Fruit fly (Drosophila melanogaster) whole organism, embryonic: ENCODE measurements around the gene Cpr62Bc.

ENCODE experiments used
- Ada2b ChIP-seq: fragments of 200-800 bp; sonication (Bioruptor generic); IDR thresholded peaks from 2 replicates; pipeline ENCODE4 v1.3.6; 2022; ENCODE audit warnings: missing biosample characterization, missing genetic modification characterization
- CG10147 ChIP-seq: fragments of 200-800 bp; sonication (Bioruptor generic); optimal IDR thresholded peaks from 2 replicates; lab custom pipeline; 2019; ENCODE audit warnings: missing biosample characterization, mild to moderate bottlenecking, missing genetic modification characterization, moderate library complexity
- CG10979 ChIP-seq: fragments of 200-800 bp; sonication (Bioruptor generic); optimal IDR thresholded peaks from 2 replicates; lab custom pipeline; 2018; ENCODE audit warnings: missing biosample characterization, mild to moderate bottlenecking, missing genetic modification characterization, moderate library complexity
- CG11560 ChIP-seq: fragments of 200-800 bp; sonication (Bioruptor generic); IDR thresholded peaks from 3 replicates; pipeline ENCODE4 v1.3.6; 2022; ENCODE audit warnings: missing biosample characterization, missing genetic modification characterization
- CG12104 ChIP-seq: fragments of 200-800 bp; sonication (Bioruptor generic); optimal IDR thresholded peaks from 3 replicates; lab custom pipeline; 2016; ENCODE audit warnings: missing biosample characterization, missing genetic modification characterization
- CG12659 ChIP-seq: fragments of 200-800 bp; sonication (Bioruptor generic); optimal IDR thresholded peaks from 3 replicates; lab custom pipeline; 2017; ENCODE audit warnings: mild to moderate bottlenecking, missing biosample characterization, missing genetic modification reagents, missing genetic modification characterization
- CG14710 ChIP-seq: fragments of 200-800 bp; sonication (Bioruptor generic); optimal IDR thresholded peaks from 3 replicates; lab custom pipeline; 2019; ENCODE audit warnings: missing biosample characterization, mild to moderate bottlenecking, missing genetic modification characterization, moderate library complexity
- CG18476 ChIP-seq: fragments of 200-800 bp; sonication (Bioruptor generic); optimal IDR thresholded peaks from 2 replicates; lab custom pipeline; 2016; ENCODE audit warnings: missing biosample characterization, mild to moderate bottlenecking, missing genetic modification characterization
- CG2129 ChIP-seq: fragments of 200-800 bp; sonication (Bioruptor generic); IDR thresholded peaks from 2 replicates; pipeline ENCODE4 v1.3.6; 2022; ENCODE audit warnings: missing biosample characterization, missing genetic modification characterization; ENCODE audit not compliant: partially characterized antibody
- CG2199 ChIP-seq: fragments of 200-800 bp; sonication (Bioruptor generic); IDR thresholded peaks from 3 replicates; pipeline ENCODE4 v1.3.6; 2022; ENCODE audit warnings: missing biosample characterization, missing genetic modification characterization
- CG31365 ChIP-seq: fragments of 200-800 bp; sonication (Bioruptor generic); optimal IDR thresholded peaks from 2 replicates; lab custom pipeline; 2018; ENCODE audit warnings: missing biosample characterization, mild to moderate bottlenecking, missing genetic modification characterization
- CG3163 ChIP-seq: fragments of 200-800 bp; sonication (Bioruptor generic); optimal IDR thresholded peaks from 3 replicates; lab custom pipeline; 2016; ENCODE audit warnings: missing biosample characterization, missing genetic modification characterization
- CG33557 ChIP-seq: fragments of 200-800 bp; sonication (Bioruptor generic); optimal IDR thresholded peaks from 2 replicates; lab custom pipeline; 2019; ENCODE audit warnings: missing biosample characterization, mild to moderate bottlenecking, missing genetic modification characterization, moderate library complexity
- CG3847 ChIP-seq: fragments of 200-800 bp; sonication (Bioruptor generic); IDR thresholded peaks from 2 replicates; pipeline ENCODE4 v1.3.6; 2022; ENCODE audit warnings: missing biosample characterization, missing genetic modification characterization
- CG4617 ChIP-seq: fragments of 200-800 bp; sonication (Bioruptor generic); optimal IDR thresholded peaks from 3 replicates; lab custom pipeline; 2016; ENCODE audit warnings: missing biosample characterization, missing genetic modification characterization, borderline replicate concordance
- CG4707 ChIP-seq: fragments of 200-800 bp; sonication (Bioruptor generic); optimal IDR thresholded peaks from 2 replicates; lab custom pipeline; 2018; ENCODE audit warnings: missing biosample characterization, mild to moderate bottlenecking, missing genetic modification characterization, moderate library complexity
- CG4854 ChIP-seq: fragments of 200-800 bp; sonication (Bioruptor generic); optimal IDR thresholded peaks from 2 replicates; lab custom pipeline; 2016; ENCODE audit warnings: missing biosample characterization, missing genetic modification characterization, inconsistent platforms
- CG6272 ChIP-seq: fragments of 200-800 bp; sonication (Bioruptor generic); IDR thresholded peaks from 2 replicates; pipeline ENCODE4 v1.3.6; 2022; ENCODE audit warnings: missing biosample characterization, missing genetic modification characterization
- CG8089 ChIP-seq: fragments of 200-800 bp; sonication (Bioruptor generic); optimal IDR thresholded peaks from 3 replicates; lab custom pipeline; 2016; ENCODE audit warnings: missing biosample characterization, missing genetic modification characterization
- CG8388 ChIP-seq: fragments of 200-800 bp; sonication (Bioruptor generic); optimal IDR thresholded peaks from 2 replicates; lab custom pipeline; 2019; ENCODE audit warnings: missing biosample characterization, mild to moderate bottlenecking, missing genetic modification characterization, moderate library complexity
- Camta ChIP-seq: fragments of 200-800 bp; sonication (Bioruptor generic); optimal IDR thresholded peaks from 2 replicates; lab custom pipeline; 2016; ENCODE audit warnings: missing biosample characterization, missing genetic modification characterization
- CoRest ChIP-seq: fragments of 200-800 bp; sonication (Bioruptor generic); optimal IDR thresholded peaks from 3 replicates; lab custom pipeline; 2018; ENCODE audit warnings: missing biosample characterization, mild to moderate bottlenecking, missing genetic modification characterization, moderate library complexity
- Deaf1 ChIP-seq: fragments of 200-800 bp; optimal IDR thresholded peaks from 3 replicates; lab custom pipeline; 2019; ENCODE audit warnings: missing biosample characterization, mild to moderate bottlenecking, missing genetic modification characterization, moderate library complexity
- Dek ChIP-seq: fragments of 200-800 bp; sonication (Bioruptor generic); optimal IDR thresholded peaks from 3 replicates; lab custom pipeline; 2019; ENCODE audit warnings: missing biosample characterization, mild to moderate bottlenecking, missing genetic modification characterization, moderate library complexity
- Drgx ChIP-seq: fragments of 200-800 bp; sonication (Bioruptor generic); IDR thresholded peaks from 2 replicates; pipeline ENCODE4 v1.3.6; 2022; ENCODE audit warnings: missing biosample characterization, missing genetic modification characterization
- Eip74EF ChIP-seq, 2 experiments: fragments of 200-800 bp in 1 of 2; fragments of >200 bp in 1 of 2; sonication (Bioruptor generic) in 1 of 2; optimal IDR thresholded peaks; 2 replicates each; lab custom pipeline; 2017 to 2019; ENCODE audit warnings: missing biosample characterization in 2 of 2, missing genetic modification characterization in 2 of 2, mild to moderate bottlenecking in 1 of 2, moderate library complexity in 1 of 2
- Ets97D ChIP-seq: fragments of 200-800 bp; sonication (Bioruptor generic); optimal IDR thresholded peaks from 3 replicates; lab custom pipeline; 2016; ENCODE audit warnings: missing biosample characterization, missing genetic modification characterization
- Gsc ChIP-seq: fragments of 200-800 bp; sonication (Bioruptor generic); IDR thresholded peaks from 2 replicates; pipeline ENCODE4 v1.3.6; 2022; ENCODE audit warnings: missing biosample characterization, missing genetic modification characterization
- MBD-R2 ChIP-seq: fragments of 200-800 bp; sonication (Bioruptor generic); IDR thresholded peaks from 2 replicates; pipeline ENCODE4 v1.3.6; 2022; ENCODE audit warnings: missing biosample characterization, missing genetic modification characterization
- Myb ChIP-seq: fragments of 200-800 bp; sonication (Bioruptor generic); optimal IDR thresholded peaks from 2 replicates; lab custom pipeline; 2016; ENCODE audit warnings: missing biosample characterization, missing genetic modification characterization
- Spps ChIP-seq: fragments of 200-800 bp; sonication (Bioruptor generic); optimal IDR thresholded peaks from 2 replicates; lab custom pipeline; 2018; ENCODE audit warnings: missing biosample characterization, mild to moderate bottlenecking, missing genetic modification characterization
- Xbp1 ChIP-seq: fragments of 200-800 bp; sonication (Bioruptor generic); optimal IDR thresholded peaks from 3 replicates; lab custom pipeline; 2016; ENCODE audit warnings: missing biosample characterization, mild to moderate bottlenecking, missing genetic modification characterization
- amos ChIP-seq: fragments of 200-800 bp; sonication (Bioruptor generic); IDR thresholded peaks from 2 replicates; pipeline ENCODE4 v1.3.6; 2022; ENCODE audit warnings: missing biosample characterization, missing genetic modification characterization; ENCODE audit not compliant: partially characterized antibody
- ara ChIP-seq: fragments of 200-800 bp; sonication (Bioruptor generic); IDR thresholded peaks from 2 replicates; pipeline ENCODE4 v1.3.6; 2022; ENCODE audit warnings: missing biosample characterization, missing genetic modification characterization
- ash1 ChIP-seq: fragments of 200-800 bp; sonication (Bioruptor generic); optimal IDR thresholded peaks from 2 replicates; lab custom pipeline; 2018; ENCODE audit warnings: missing biosample characterization, mild to moderate bottlenecking, missing genetic modification characterization
- crc ChIP-seq: fragments of 200-800 bp; sonication (Bioruptor generic); optimal IDR thresholded peaks from 2 replicates; lab custom pipeline; 2016; ENCODE audit warnings: missing biosample characterization, missing genetic modification characterization
- dysf ChIP-seq: fragments of 200-800 bp; sonication (Bioruptor generic); IDR thresholded peaks from 3 replicates; pipeline ENCODE4 v1.3.6; 2022; ENCODE audit warnings: missing biosample characterization, missing genetic modification characterization
- gro ChIP-seq: fragments of 200-800 bp; sonication (Bioruptor generic); optimal IDR thresholded peaks from 2 replicates; lab custom pipeline; 2016; ENCODE audit warnings: missing biosample characterization, missing genetic modification characterization
- gsb-n ChIP-seq: fragments of 200-800 bp; sonication (Bioruptor generic); optimal IDR thresholded peaks from 3 replicates; lab custom pipeline; 2018; ENCODE audit warnings: missing biosample characterization, mild to moderate bottlenecking, missing genetic modification characterization
- gt ChIP-seq: fragments of 200-800 bp; sonication (Bioruptor generic); IDR thresholded peaks from 2 replicates; pipeline ENCODE4 v1.3.6; 2022; ENCODE audit warnings: missing biosample characterization, missing genetic modification characterization
- mam ChIP-seq: fragments of 200-800 bp; sonication (Bioruptor generic); optimal IDR thresholded peaks from 3 replicates; lab custom pipeline; 2016; ENCODE audit warnings: missing biosample characterization, missing genetic modification characterization
- nom ChIP-seq: fragments of 200-800 bp; sonication (Bioruptor generic); optimal IDR thresholded peaks from 2 replicates; lab custom pipeline; 2017; ENCODE audit warnings: missing biosample characterization, missing genetic modification characterization, mild to moderate bottlenecking, moderate library complexity, missing genetic modification reagents
- sisA ChIP-seq: fragments of 200-800 bp; sonication (Bioruptor generic); IDR thresholded peaks from 2 replicates; pipeline ENCODE4 v1.3.6; 2022; ENCODE audit warnings: missing biosample characterization, missing genetic modification characterization
- tap ChIP-seq: fragments of 200-800 bp; optimal IDR thresholded peaks from 3 replicates; lab custom pipeline; 2019; ENCODE audit warnings: missing biosample characterization, mild to moderate bottlenecking, missing genetic modification characterization, moderate library complexity
- tna ChIP-seq: fragments of 200-800 bp; sonication (Bioruptor generic); IDR thresholded peaks from 2 replicates; pipeline ENCODE4 v1.3.6; 2022; ENCODE audit warnings: missing biosample characterization, missing genetic modification characterization; ENCODE audit not compliant: partially characterized antibody
- unpg ChIP-seq: fragments of 200-800 bp; sonication (Bioruptor generic); optimal IDR thresholded peaks from 3 replicates; lab custom pipeline; 2018; ENCODE audit warnings: missing biosample characterization, mild to moderate bottlenecking, missing genetic modification characterization, moderate library complexity
- wor ChIP-seq: fragments of 200-800 bp; sonication (Bioruptor generic); IDR thresholded peaks from 2 replicates; pipeline ENCODE4 v1.3.6; 2022; ENCODE audit warnings: missing biosample characterization, missing genetic modification characterization
- zfh1 ChIP-seq: fragments of 200-800 bp; sonication (Bioruptor generic); IDR thresholded peaks from 3 replicates; pipeline ENCODE4 v1.3.6; 2022; ENCODE audit warnings: missing biosample characterization, missing genetic modification characterization
- zfh2 ChIP-seq: fragments of 200-800 bp; sonication (Bioruptor generic); optimal IDR thresholded peaks from 2 replicates; lab custom pipeline; 2016; ENCODE audit warnings: missing biosample characterization, missing genetic modification characterization

Gene Cpr62Bc

dm6 chr3L:1794943-1795696, 46.8 kb downstream of the Cpr62Bc start, which contains the start of the genes alpha-Spec, dlt and Cdc37 (continued):
- TF ChIP-seq Spps (tag; lab: Kevin White, UChicago) (no peak), nom (GFP tag; lab: Kevin White, UChicago) (peak; percentile 55), MBD-R2 (peak; percentile 29; the same call in 1 of the 2 replicates), zfh1 (GFP tag; lab: Robert Waterston, UW) (peak; percentile 26; the same call in 1 of the 3 replicates), CG4617 (GFP tag; lab: Kevin White, UChicago) (peak; percentile 78), tna (GFP tag; lab: Robert Waterston, UW) (peak; percentile 74), gt (GFP tag; lab: Robert Waterston, UW) (no peak), CoRest (tag; lab: Kevin White, UChicago) (peak; percentile 20), CG3163 (peak; percentile 3), CG8089 (peak; percentile 9), mam (GFP tag; lab: Kevin White, UChicago) (peak; percentile 41), zfh2 (GFP tag; lab: Kevin White, UChicago) (no peak), amos (GFP tag; lab: Robert Waterston, UW) (peak; percentile 79), CG33557 (GFP tag; lab: Kevin White, UChicago) (peak; percentile 29), CG18476 (GFP tag; lab: Kevin White, UChicago) (no peak), CG4854 (GFP tag; lab: Kevin White, UChicago) (peak; percentile 20), Dek (tag; lab: Kevin White, UChicago) (peak; percentile 2), gro (GFP tag; lab: Kevin White, UChicago) (peak; percentile 61), CG8388 (GFP tag; lab: Kevin White, UChicago) (peak; percentile 2), Camta (peak; percentile 6), CG12659 (GFP tag; lab: Kevin White, UChicago) (peak; percentile 72), unpg (GFP tag; lab: Kevin White, UChicago) (no peak), Ada2b (GFP tag; lab: Robert Waterston, UW) (no peak), crc (GFP tag; lab: Kevin White, UChicago) (no peak), dysf (GFP tag; lab: Robert Waterston, UW) (0 out of 3 replicates have a peak, but pooled peaks have one; percentile 16), Drgx (no peak), ara (no peak), CG6272 (GFP tag; lab: Robert Waterston, UW) (no peak), Ets97D (GFP tag; lab: Kevin White, UChicago) (peak; percentile 81), gsb-n (no peak), CG10147 (GFP tag; lab: Kevin White, UChicago) (peak; percentile 27), Eip74EF (GFP tag; optimal IDR thresholded peaks at IDR 0.05; lab: Kevin White, UChicago) (no peak), Gsc (GFP tag; lab: Robert Waterston, UW) (no peak), ash1 (GFP tag; lab: Kevin White, UChicago) (no peak), CG2199 (no peak), tap (tag; lab: Kevin White, UChicago) (no peak), wor (GFP tag; lab: Robert Waterston, UW) (no peak), Myb (peak; percentile 45), CG10979 (tag; lab: Kevin White, UChicago) (peak; percentile 1), CG11560 (tag; lab: Robert Waterston, UW) (peak; percentile 90), CG2129 (GFP tag; lab: Robert Waterston, UW) (peak; percentile 38; the same call in 1 of the 2 replicates), CG12104 (GFP tag; lab: Kevin White, UChicago) (no peak), sisA (GFP tag; lab: Robert Waterston, UW) (no peak), Xbp1 (GFP tag; lab: Kevin White, UChicago) (peak; percentile 17), CG14710 (tag; lab: Kevin White, UChicago) (peak; percentile 78), CG31365 (tag; lab: Kevin White, UChicago) (peak; percentile 9), CG3847 (GFP tag; lab: Robert Waterston, UW) (0 out of 2 replicates have a peak, but pooled peaks have one; percentile 10), CG4707 (GFP tag; lab: Kevin White, UChicago) (no peak), Deaf1 (tag; lab: Kevin White, UChicago) (peak; percentile 46)
